Worm (Caenorhabditis elegans) whole organism, mixed stage, embryonic: Measurements from ENCODE around the gene Y22F5A.11.

ENCODE experiments used
- M03D4.4 ChIP-seq: sonication (generic microtip); optimal IDR thresholded peaks from 2 replicates; lab custom pipeline; 2017; ENCODE audit warnings: mild to moderate bottlenecking, missing genetic modification characterization, missing compliant biosample characterization
- blmp-1 ChIP-seq: fragments of 150-350 bp; optimal IDR thresholded peaks from 2 replicates; lab custom pipeline; 2014; ENCODE audit warnings: missing biosample characterization, missing genetic modification characterization
- ceh-39 ChIP-seq: fragments of 150-350 bp; optimal IDR thresholded peaks from 2 replicates; lab custom pipeline; 2014; ENCODE audit warnings: missing biosample characterization, missing genetic modification characterization
- ceh-83 ChIP-seq: fragments of 200-800 bp; sonication (Bioruptor generic); optimal IDR thresholded peaks from 2 replicates; lab custom pipeline; 2018; ENCODE audit warnings: mild to moderate bottlenecking, missing genetic modification characterization, missing compliant biosample characterization
- ces-1 ChIP-seq: fragments of 150-350 bp; optimal IDR thresholded peaks from 2 replicates; lab custom pipeline; 2014; ENCODE audit warnings: missing biosample characterization, missing genetic modification reagents, missing genetic modification characterization
- cnd-1 ChIP-seq: fragments of 200-800 bp; sonication (Bioruptor generic); optimal IDR thresholded peaks from 2 replicates; lab custom pipeline; 2018; ENCODE audit warnings: mild to moderate bottlenecking, missing genetic modification characterization, missing compliant biosample characterization
- drap-1 ChIP-seq: fragments of 200-800 bp; sonication (Bioruptor generic); optimal IDR thresholded peaks from 3 replicates; lab custom pipeline; 2018; ENCODE audit warnings: mild to moderate bottlenecking, missing genetic modification characterization, missing compliant biosample characterization
- elt-1 ChIP-seq: sonication (generic microtip); optimal IDR thresholded peaks from 2 replicates; lab custom pipeline; 2017; ENCODE audit warnings: missing genetic modification characterization, mild to moderate bottlenecking, missing compliant biosample characterization, antibody characterized with exemption, moderate library complexity, borderline replicate concordance; ENCODE audit not compliant: insufficient read depth
- elt-3 ChIP-seq: fragments of 150-350 bp; optimal IDR thresholded peaks from 2 replicates; lab custom pipeline; 2014; ENCODE audit warnings: missing biosample characterization, missing genetic modification characterization
- flh-1 ChIP-seq: fragments of 200-800 bp; sonication (Bioruptor generic); optimal IDR thresholded peaks from 2 replicates; lab custom pipeline; 2018; ENCODE audit warnings: mild to moderate bottlenecking, missing genetic modification characterization, moderate library complexity, missing compliant biosample characterization
- ham-2 ChIP-seq: fragments of 200-800 bp; sonication (Bioruptor generic); optimal IDR thresholded peaks from 2 replicates; lab custom pipeline; 2018; ENCODE audit warnings: mild to moderate bottlenecking, missing genetic modification characterization, missing compliant biosample characterization
- hlh-1 ChIP-seq: fragments of 150-350 bp; optimal IDR thresholded peaks from 2 replicates; lab custom pipeline; 2014; ENCODE audit warnings: missing biosample characterization, missing genetic modification reagents, missing genetic modification characterization
- lin-13 ChIP-seq: fragments of 150-350 bp; optimal IDR thresholded peaks from 2 replicates; lab custom pipeline; 2014; ENCODE audit warnings: missing biosample characterization, missing genetic modification characterization
- lin-32 ChIP-seq: fragments of 200-800 bp; sonication (Bioruptor generic); optimal IDR thresholded peaks from 2 replicates; lab custom pipeline; 2018; ENCODE audit warnings: mild to moderate bottlenecking, missing genetic modification characterization, missing compliant biosample characterization
- lsy-2 ChIP-seq: fragments of 150-350 bp; optimal IDR thresholded peaks from 2 replicates; lab custom pipeline; 2014; ENCODE audit warnings: missing biosample characterization, missing genetic modification characterization
- mab-5 ChIP-seq: fragments of 150-350 bp; optimal IDR thresholded peaks from 2 replicates; lab custom pipeline; 2014; ENCODE audit warnings: missing biosample characterization, missing genetic modification characterization
- mep-1 ChIP-seq: fragments of 150-350 bp; optimal IDR thresholded peaks from 2 replicates; lab custom pipeline; 2017; ENCODE audit warnings: missing biosample characterization, missing genetic modification reagents, missing genetic modification characterization, inconsistent platforms
- mls-2 ChIP-seq: sonication (generic microtip); optimal IDR thresholded peaks from 2 replicates; lab custom pipeline; 2016; ENCODE audit warnings: mild to moderate bottlenecking, missing genetic modification characterization, moderate library complexity, missing compliant biosample characterization
- nhr-12 ChIP-seq: fragments of 150-350 bp; optimal IDR thresholded peaks from 2 replicates; lab custom pipeline; 2014; ENCODE audit warnings: missing biosample characterization, missing genetic modification characterization
- nhr-2 ChIP-seq: fragments of 150-350 bp; optimal IDR thresholded peaks from 2 replicates; lab custom pipeline; 2014; ENCODE audit warnings: missing biosample characterization, missing genetic modification characterization
- nhr-237 ChIP-seq: fragments of 150-350 bp; optimal IDR thresholded peaks from 2 replicates; lab custom pipeline; 2014; ENCODE audit warnings: missing biosample characterization, missing genetic modification characterization
- nhr-28 ChIP-seq: fragments of 150-350 bp; optimal IDR thresholded peaks from 2 replicates; lab custom pipeline; 2014; ENCODE audit warnings: missing biosample characterization, missing genetic modification characterization
- nhr-76 ChIP-seq: sonication (generic microtip); optimal IDR thresholded peaks from 2 replicates; lab custom pipeline; 2017; ENCODE audit warnings: missing biosample characterization, missing genetic modification characterization
- pha-4 ChIP-seq: fragments of 150-350 bp; optimal IDR thresholded peaks from 2 replicates; lab custom pipeline; 2018; ENCODE audit warnings: missing biosample characterization, missing genetic modification reagents, missing genetic modification characterization
- sem-2 ChIP-seq: fragments of 200-800 bp; sonication (Bioruptor generic); optimal IDR thresholded peaks from 2 replicates; lab custom pipeline; 2018; ENCODE audit warnings: mild to moderate bottlenecking, missing genetic modification characterization, missing compliant biosample characterization
- snpc-4 ChIP-seq: fragments of 150-350 bp; optimal IDR thresholded peaks from 2 replicates; lab custom pipeline; 2014; ENCODE audit warnings: missing biosample characterization, missing genetic modification characterization
- tbx-8 ChIP-seq: fragments of 200-800 bp; sonication (Bioruptor generic); optimal IDR thresholded peaks from 2 replicates; lab custom pipeline; 2018; ENCODE audit warnings: mild to moderate bottlenecking, missing genetic modification characterization, moderate library complexity, missing compliant biosample characterization
- unc-120 ChIP-seq: sonication (generic microtip); optimal IDR thresholded peaks from 2 replicates; lab custom pipeline; 2017; ENCODE audit warnings: missing genetic modification characterization, missing compliant biosample characterization; ENCODE audit not compliant: poor library complexity, severe bottlenecking
- unc-39 ChIP-seq: fragments of 150-350 bp; optimal IDR thresholded peaks from 2 replicates; lab custom pipeline; 2014; ENCODE audit warnings: missing biosample characterization, missing genetic modification characterization
- unc-62 ChIP-seq: fragments of 150-350 bp; optimal IDR thresholded peaks from 2 replicates; lab custom pipeline; 2014; ENCODE audit warnings: missing biosample characterization, missing genetic modification reagents, missing genetic modification characterization
- zip-8 ChIP-seq: fragments of 150-350 bp; optimal IDR thresholded peaks from 2 replicates; lab custom pipeline; 2014; ENCODE audit warnings: missing biosample characterization, missing genetic modification characterization
- ztf-11 ChIP-seq: fragments of 150-350 bp; optimal IDR thresholded peaks from 2 replicates; lab custom pipeline; 2014; ENCODE audit warnings: missing biosample characterization, missing genetic modification characterization

Gene Y22F5A.11

DNA sequence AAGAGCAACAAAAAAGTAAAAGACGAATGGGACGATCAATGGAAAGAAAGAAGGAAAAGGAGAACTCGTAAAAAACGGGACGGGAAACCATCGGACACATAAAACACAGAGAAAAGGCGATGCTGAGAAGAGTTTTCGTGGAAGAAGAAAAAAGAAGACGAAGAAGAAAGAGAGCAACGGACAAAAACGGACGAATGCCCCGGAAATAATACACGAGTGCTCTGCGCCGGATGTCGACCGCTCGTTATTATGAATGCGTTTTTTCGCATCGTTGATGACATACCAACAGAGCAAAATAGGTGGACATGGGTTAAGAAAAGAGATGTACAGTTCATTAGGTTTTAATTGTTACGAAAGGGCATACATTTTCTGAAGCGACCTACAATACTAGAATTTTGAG lies at the start of gene Y22F5A.11:
Gene Y22F5A.11, minus strand, starts transcription at position 28 of the 400 bp plus-strand sequence.
- TF ChIP-seq mls-2 (no peak), lin-13 (no peak), lsy-2 (tag; lab: Kevin White, UChicago) (no peak), pha-4 (tag; lab: Kevin White, UChicago) (no peak), tbx-8 (GFP tag; lab: Kevin White, UChicago) (no peak), sem-2 (GFP tag; lab: Kevin White, UChicago) (no peak), nhr-28 (tag; lab: Kevin White, UChicago) (no peak), unc-62 (no peak), zip-8 (tag; lab: Kevin White, UChicago) (no peak), hlh-1 (tag; lab: Kevin White, UChicago) (no peak), nhr-237 (tag; lab: Kevin White, UChicago) (no peak), ces-1 (GFP tag; lab: Kevin White, UChicago) (no peak), ztf-11 (tag; lab: Kevin White, UChicago) (no peak), nhr-2 (tag; lab: Kevin White, UChicago) (no peak), cnd-1 (tag; lab: Kevin White, UChicago) (no peak)
- TF ChIP-seq, all 35 proteins: peak for 0

DNA sequence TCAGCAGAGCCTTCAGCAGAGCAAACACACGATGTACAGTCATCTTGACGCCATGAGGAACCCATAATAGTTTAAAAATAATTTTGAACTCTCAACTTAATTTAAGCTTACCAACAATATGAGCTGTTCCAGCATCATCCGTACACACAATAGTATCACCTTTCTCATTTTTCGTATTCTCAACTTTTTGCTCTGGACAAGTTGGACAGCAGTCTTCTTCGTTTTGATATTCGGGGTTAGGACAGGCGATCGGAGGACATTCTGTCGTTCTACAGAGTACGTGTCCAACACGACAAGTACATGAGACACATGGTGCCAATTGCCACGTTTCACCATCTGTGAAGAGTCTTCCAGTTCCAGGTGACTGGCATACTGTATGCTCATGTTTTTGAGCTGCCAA lies 48.1 kb upstream of the Y22F5A.11 start:
- TF ChIP-seq lsy-2 (tag; lab: Kevin White, UChicago), result no peak
- no peak for TF ChIP-seq unc-62

DNA sequence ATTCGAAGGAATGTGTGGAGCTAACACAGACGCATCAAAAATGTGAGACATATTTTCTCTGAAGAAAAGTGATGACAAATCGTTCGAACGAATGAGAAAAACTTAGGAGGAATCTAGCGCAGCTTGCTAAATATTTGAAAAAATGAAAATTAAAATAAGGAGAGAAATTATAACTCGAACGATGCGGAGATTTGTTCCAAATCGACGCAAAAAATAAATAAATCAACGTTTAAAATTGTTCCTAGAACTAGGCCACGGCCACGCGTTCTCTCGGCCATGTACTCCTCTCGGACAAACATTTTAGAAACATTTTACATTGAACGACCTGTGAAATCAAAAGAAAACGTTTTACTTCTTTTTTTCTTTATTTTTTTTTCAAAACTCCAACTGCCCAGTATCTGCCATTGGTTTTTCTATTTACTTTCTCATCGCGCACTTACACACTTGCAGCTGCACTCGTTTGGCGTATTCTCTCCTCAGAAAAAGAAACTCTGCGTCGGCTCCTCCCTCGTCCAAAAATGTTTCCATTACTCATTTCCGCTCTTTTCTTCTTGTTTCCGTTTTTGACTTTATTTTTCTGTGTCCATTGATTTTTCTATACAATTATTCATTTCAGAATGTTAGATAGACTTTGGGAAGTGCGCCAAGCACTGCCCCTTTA lies 44.8 kb upstream of the Y22F5A.11 start, which contains the start of the genes gna-1 and B0024.13:
Gene gna-1, minus strand, starts transcription at position 51 of the 661 bp plus-strand sequence.
Gene B0024.13, plus strand, starts transcription at position 611 of the 661 bp plus-strand sequence.
- no peak for TF ChIP-seq unc-120 (tag; lab: Kevin White, UChicago)
- no peak for TF ChIP-seq lin-13
- no peak for TF ChIP-seq mls-2
- no peak for TF ChIP-seq nhr-28 (tag; lab: Kevin White, UChicago)
- TF ChIP-seq pha-4 (tag; lab: Kevin White, UChicago), result no peak
- TF ChIP-seq ceh-83 (GFP tag; lab: Kevin White, UChicago), result no peak
- TF ChIP-seq blmp-1 (tag; lab: Kevin White, UChicago), result no peak
- no peak for TF ChIP-seq M03D4.4
- TF ChIP-seq elt-1 (tag; lab: Kevin White, UChicago), result no peak
- no peak for TF ChIP-seq nhr-76 (tag; lab: Kevin White, UChicago)
- TF ChIP-seq ceh-39, result no peak
- no peak for TF ChIP-seq drap-1 (GFP tag; lab: Kevin White, UChicago)

DNA sequence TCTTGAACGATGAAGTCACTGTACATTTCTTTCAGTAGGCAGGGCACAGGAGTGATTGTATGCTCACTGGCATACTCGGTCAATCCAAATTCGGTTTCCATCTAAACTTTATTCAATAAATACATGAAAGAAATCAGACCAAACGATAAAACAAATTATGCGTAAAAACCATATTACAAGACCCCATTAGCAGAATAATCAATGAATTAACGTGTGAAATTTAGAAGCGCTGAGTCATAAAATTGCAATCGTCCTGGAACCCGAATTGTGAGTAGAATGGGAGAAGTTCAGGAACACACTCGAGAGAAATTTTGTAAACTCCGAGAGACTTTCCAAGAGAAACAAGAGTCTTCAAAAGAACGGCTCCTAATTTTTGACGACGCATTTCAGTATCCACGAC lies 44.0 kb upstream of the Y22F5A.11 start, which contains the start of gene B0024.11:
Gene B0024.11, minus strand, starts transcription at position 101 of the 400 bp plus-strand sequence.
- no peak for TF ChIP-seq ceh-39
- TF ChIP-seq sem-2 (GFP tag; lab: Kevin White, UChicago), result no peak
- no peak for TF ChIP-seq M03D4.4
- TF ChIP-seq nhr-2 (tag; lab: Kevin White, UChicago), result no peak
- no peak for TF ChIP-seq elt-3 (tag; lab: Kevin White, UChicago)
- no peak for TF ChIP-seq flh-1 (GFP tag; lab: Kevin White, UChicago)
- TF ChIP-seq elt-1 (tag; lab: Kevin White, UChicago), result no peak
- TF ChIP-seq nhr-28 (tag; lab: Kevin White, UChicago), result no peak
- no peak for TF ChIP-seq drap-1 (GFP tag; lab: Kevin White, UChicago)

DNA sequence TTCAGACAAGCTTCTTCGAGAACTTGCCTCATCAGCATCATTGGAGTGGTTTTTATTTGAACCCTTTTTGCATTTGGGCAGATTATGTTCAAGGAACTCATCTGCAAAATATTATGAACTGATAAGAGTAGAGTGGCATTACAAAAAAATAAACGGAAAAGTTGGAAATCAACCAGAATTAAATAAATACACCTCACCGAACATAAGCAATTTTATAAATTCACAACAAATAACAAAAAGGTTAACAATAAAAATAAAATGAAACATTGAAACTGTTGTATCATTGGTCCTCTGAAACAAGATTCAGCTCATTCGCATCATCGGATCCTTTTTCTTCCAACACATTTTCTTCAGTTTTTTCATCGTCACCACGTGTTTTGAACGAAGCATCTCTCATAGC lies 41.8 kb upstream of the Y22F5A.11 start, which contains the start of gene asps-1:
Gene asps-1, minus strand, starts transcription at position 101 of the 400 bp plus-strand sequence.
- TF ChIP-seq ceh-83 (GFP tag; lab: Kevin White, UChicago) (no peak), zip-8 (tag; lab: Kevin White, UChicago) (no peak), mab-5 (tag; lab: Kevin White, UChicago) (no peak), nhr-2 (tag; lab: Kevin White, UChicago) (no peak), unc-39 (tag; lab: Kevin White, UChicago) (no peak), nhr-76 (tag; lab: Kevin White, UChicago) (no peak), lsy-2 (tag; lab: Kevin White, UChicago) (no peak), sem-2 (GFP tag; lab: Kevin White, UChicago) (no peak), ham-2 (GFP tag; lab: Kevin White, UChicago) (no peak), ceh-39 (no peak), lin-32 (no peak), mep-1 (no peak), mls-2 (no peak), pha-4 (tag; lab: Kevin White, UChicago) (no peak), snpc-4 (tag; lab: Kevin White, UChicago) (no peak), nhr-237 (tag; lab: Kevin White, UChicago) (no peak), nhr-12 (tag; lab: Kevin White, UChicago) (no peak), ces-1 (GFP tag; lab: Kevin White, UChicago) (no peak)
